Worm (Caenorhabditis elegans) whole organism, young adult: Measurements from ENCODE around the gene C32D5.7.

Source experiments
- B0035.1 ChIP-seq: sonication (generic microtip); optimal IDR thresholded peaks from 2 replicates; lab custom pipeline; 2016; ENCODE audit warnings: missing genetic modification characterization, mild to moderate bottlenecking, missing compliant biosample characterization, missing genotype, missing genetic modification reagents
- B0261.1 ChIP-seq: sonication (generic microtip); optimal IDR thresholded peaks from 2 replicates; lab custom pipeline; 2016; ENCODE audit warnings: mild to moderate bottlenecking, missing genetic modification characterization, moderate library complexity, missing compliant biosample characterization
- B0336.3 ChIP-seq: fragments of 200-800 bp; sonication (Bioruptor generic); IDR thresholded peaks from 2 replicates; pipeline ENCODE4 v1.3.6; 2022; ENCODE audit warnings: missing genetic modification characterization, missing compliant biosample characterization
- D2030.7 ChIP-seq: fragments of 200-800 bp; sonication (Bioruptor generic); IDR thresholded peaks from 2 replicates; pipeline ENCODE4 v1.3.6; 2022; ENCODE audit warnings: missing genetic modification reagents, missing genetic modification characterization, missing compliant biosample characterization
- F10E7.11 ChIP-seq: sonication (generic microtip); optimal IDR thresholded peaks from 2 replicates; lab custom pipeline; 2017; ENCODE audit warnings: mild to moderate bottlenecking, missing genetic modification characterization, moderate library complexity, missing compliant biosample characterization
- F22D6.2 ChIP-seq: sonication (generic microtip); optimal IDR thresholded peaks from 2 replicates; lab custom pipeline; 2016; ENCODE audit warnings: mild to moderate bottlenecking, missing genetic modification characterization, missing compliant biosample characterization
- F33H1.4 ChIP-seq: fragments of 200-800 bp; sonication (Bioruptor generic); IDR thresholded peaks from 2 replicates; pipeline ENCODE4 v1.3.6; 2022; ENCODE audit warnings: missing genetic modification reagents, missing genetic modification characterization, missing compliant biosample characterization
- F55B11.4 ChIP-seq: sonication (generic microtip); optimal IDR thresholded peaks from 2 replicates; lab custom pipeline; 2016; ENCODE audit warnings: missing compliant biosample characterization, missing genetic modification characterization, borderline replicate concordance; ENCODE audit not compliant: insufficient read depth
- T07F8.4 ChIP-seq: sonication (generic microtip); optimal IDR thresholded peaks from 2 replicates; lab custom pipeline; 2016; ENCODE audit warnings: mild to moderate bottlenecking, missing genetic modification characterization, moderate library complexity, missing compliant biosample characterization
- T26A5.8 ChIP-seq: sonication (generic microtip); optimal IDR thresholded peaks from 2 replicates; lab custom pipeline; 2016; ENCODE audit warnings: missing genetic modification characterization, missing compliant biosample characterization
- Y53G8AR.9 ChIP-seq: fragments of 200-800 bp; sonication (Bioruptor generic); conservative IDR thresholded peaks from 2 replicates; pipeline ENCODE4 v1.3.6; 2022; ENCODE audit warnings: missing genetic modification reagents, missing genetic modification characterization, missing compliant biosample characterization
- ZK185.1 ChIP-seq: sonication (generic microtip); optimal IDR thresholded peaks from 2 replicates; lab custom pipeline; 2016; ENCODE audit warnings: mild to moderate bottlenecking, missing genetic modification characterization, missing compliant biosample characterization; ENCODE audit not compliant: poor library complexity, severe bottlenecking
- akir-1 ChIP-seq: fragments of 200-800 bp; sonication (Bioruptor generic); optimal IDR thresholded peaks from 2 replicates; lab custom pipeline; 2018; ENCODE audit warnings: mild to moderate bottlenecking, missing genetic modification characterization, moderate library complexity, missing compliant biosample characterization
- aptf-2 ChIP-seq: fragments of 200-800 bp; sonication (Bioruptor generic); conservative IDR thresholded peaks from 2 replicates; pipeline ENCODE4 v1.3.6; 2022; ENCODE audit warnings: missing genetic modification reagents, missing genetic modification characterization, missing compliant biosample characterization
- ccch-3 ChIP-seq: fragments of 200-800 bp; sonication (Bioruptor generic); optimal IDR thresholded peaks from 2 replicates; lab custom pipeline; 2018; ENCODE audit warnings: mild to moderate bottlenecking, missing genetic modification characterization, missing compliant biosample characterization
- die-1 ChIP-seq: sonication (generic microtip); optimal IDR thresholded peaks from 2 replicates; lab custom pipeline; 2016; ENCODE audit warnings: missing genotype, mild to moderate bottlenecking, missing genetic modification characterization, missing compliant biosample characterization
- dpl-1 ChIP-seq: fragments of 150-350 bp; optimal IDR thresholded peaks from 2 replicates; lab custom pipeline; 2014; ENCODE audit warnings: missing biosample characterization, missing genetic modification reagents, missing genetic modification characterization
- egl-18 ChIP-seq: fragments of 200-800 bp; sonication (Bioruptor generic); IDR thresholded peaks from 2 replicates; pipeline ENCODE4 v1.3.6; 2022; ENCODE audit warnings: missing genetic modification reagents, missing genetic modification characterization, missing compliant biosample characterization
- fkh-3 ChIP-seq: sonication (generic microtip); optimal IDR thresholded peaks from 2 replicates; lab custom pipeline; 2016; ENCODE audit warnings: mild to moderate bottlenecking, missing genetic modification characterization, missing compliant biosample characterization
- him-1 ChIP-seq: sonication (generic microtip); optimal IDR thresholded peaks from 2 replicates; lab custom pipeline; 2016; ENCODE audit warnings: missing genotype, missing genetic modification reagents, missing genetic modification characterization, missing compliant biosample characterization
- lag-1 ChIP-seq: fragments of 200-800 bp; sonication (Bioruptor generic); IDR thresholded peaks from 2 replicates; pipeline ENCODE4 v1.3.6; 2022; ENCODE audit warnings: missing genetic modification reagents, missing genetic modification characterization, missing compliant biosample characterization
- let-526 ChIP-seq: fragments of 200-800 bp; sonication (Bioruptor generic); IDR thresholded peaks from 2 replicates; pipeline ENCODE4 v1.3.6; 2022; ENCODE audit warnings: missing genetic modification reagents, missing genetic modification characterization, missing compliant biosample characterization
- lin-54 ChIP-seq: fragments of 200-800 bp; sonication (Bioruptor generic); optimal IDR thresholded peaks from 2 replicates; lab custom pipeline; 2018; ENCODE audit warnings: mild to moderate bottlenecking, missing genetic modification characterization, missing compliant biosample characterization
- lir-1 ChIP-seq: fragments of 200-800 bp; sonication (Bioruptor generic); conservative IDR thresholded peaks from 2 replicates; pipeline ENCODE4 v1.3.6; 2022; ENCODE audit warnings: missing genetic modification reagents, missing genetic modification characterization, missing compliant biosample characterization
- lsl-1 ChIP-seq: fragments of 200-800 bp; sonication (Bioruptor generic); optimal IDR thresholded peaks from 2 replicates; lab custom pipeline; 2018; ENCODE audit warnings: mild to moderate bottlenecking, missing genetic modification characterization, moderate library complexity, missing compliant biosample characterization
- madf-10 ChIP-seq: sonication (generic microtip); optimal IDR thresholded peaks from 2 replicates; lab custom pipeline; 2016; ENCODE audit warnings: mild to moderate bottlenecking, missing genetic modification characterization, missing compliant biosample characterization
- madf-3 ChIP-seq: fragments of 200-800 bp; sonication (Bioruptor generic); IDR thresholded peaks from 2 replicates; pipeline ENCODE4 v1.3.6; 2022; ENCODE audit warnings: missing genetic modification reagents, missing genetic modification characterization, missing compliant biosample characterization
- madf-6 ChIP-seq: fragments of 200-800 bp; sonication (Bioruptor generic); IDR thresholded peaks from 2 replicates; pipeline ENCODE4 v1.3.6; 2022; ENCODE audit warnings: missing genetic modification reagents, missing genetic modification characterization, missing compliant biosample characterization
- mcd-1 ChIP-seq: fragments of 200-800 bp; sonication (Bioruptor generic); IDR thresholded peaks from 2 replicates; pipeline ENCODE4 v1.3.6; 2022; ENCODE audit warnings: missing genetic modification reagents, missing genetic modification characterization, missing compliant biosample characterization
- nfya-2 ChIP-seq: fragments of 200-800 bp; sonication (Bioruptor generic); IDR thresholded peaks from 2 replicates; pipeline ENCODE4 v1.3.6; 2022; ENCODE audit warnings: missing genetic modification reagents, missing genetic modification characterization, missing compliant biosample characterization
- nhr-120 ChIP-seq: fragments of 200-800 bp; sonication (Bioruptor generic); IDR thresholded peaks from 2 replicates; pipeline ENCODE4 v1.3.6; 2022; ENCODE audit warnings: missing genetic modification characterization, missing compliant biosample characterization
- nhr-179 ChIP-seq: sonication (generic microtip); optimal IDR thresholded peaks from 2 replicates; lab custom pipeline; 2016; ENCODE audit warnings: mild to moderate bottlenecking, missing genetic modification characterization, missing compliant biosample characterization
- pbrm-1 ChIP-seq: fragments of 200-800 bp; sonication (Bioruptor generic); IDR thresholded peaks from 2 replicates; pipeline ENCODE4 v1.3.6; 2022; ENCODE audit warnings: missing genetic modification reagents, missing genetic modification characterization, missing compliant biosample characterization
- pha-4 ChIP-seq: fragments of 150-350 bp; sonication (generic microtip); optimal IDR thresholded peaks from 2 replicates; lab custom pipeline; 2014; ENCODE audit warnings: missing biosample characterization, missing genetic modification reagents, missing genetic modification characterization
- rec-8 ChIP-seq, 2 experiments: sonication (generic microtip); optimal IDR thresholded peaks; 2 replicates each; lab custom pipeline; 2016; ENCODE audit warnings: mild to moderate bottlenecking in 2 of 2, missing genetic modification characterization in 2 of 2, missing genetic modification reagents in 2 of 2, missing genotype in 2 of 2, missing biosample characterization in 1 of 2, missing compliant biosample characterization in 1 of 2, moderate library complexity in 1 of 2
- rpc-1 ChIP-seq, 2 experiments: fragments of 150-350 bp in 1 of 2; sonication (generic microtip) in 1 of 2; optimal IDR thresholded peaks; 2 replicates each; lab custom pipeline; 2014 to 2018; ENCODE audit warnings: missing biosample characterization in 1 of 2, missing genetic modification characterization in 1 of 2, missing genetic modification reagents in 1 of 2, missing genotype in 1 of 2
- sdz-38 ChIP-seq: sonication (generic microtip); optimal IDR thresholded peaks from 2 replicates; lab custom pipeline; 2016; ENCODE audit warnings: missing genotype, missing genetic modification characterization, missing compliant biosample characterization
- snpc-1.3 ChIP-seq: sonication (generic microtip); optimal IDR thresholded peaks from 2 replicates; lab custom pipeline; 2017; ENCODE audit warnings: missing genetic modification characterization, mild to moderate bottlenecking, missing compliant biosample characterization, antibody characterized with exemption, moderate library complexity, missing genotype, missing genetic modification reagents; ENCODE audit not compliant: insufficient read depth
- snpc-3.4 ChIP-seq: sonication (generic microtip); optimal IDR thresholded peaks from 2 replicates; lab custom pipeline; 2017; ENCODE audit warnings: missing genetic modification characterization, mild to moderate bottlenecking, missing compliant biosample characterization, antibody characterized with exemption, moderate library complexity, missing genotype, missing genetic modification reagents
- sptf-2 ChIP-seq: fragments of 200-800 bp; sonication (Bioruptor generic); optimal IDR thresholded peaks from 2 replicates; lab custom pipeline; 2018; ENCODE audit warnings: mild to moderate bottlenecking, missing genetic modification characterization, missing compliant biosample characterization
- tbp1 ChIP-seq: fragments of 200-800 bp; sonication (Bioruptor generic); optimal IDR thresholded peaks from 2 replicates; lab custom pipeline; 2018; ENCODE audit warnings: mild to moderate bottlenecking, missing genetic modification characterization, missing compliant biosample characterization
- tlf-1 ChIP-seq: fragments of 200-800 bp; sonication (Bioruptor generic); optimal IDR thresholded peaks from 2 replicates; lab custom pipeline; 2018; ENCODE audit warnings: mild to moderate bottlenecking, missing genetic modification characterization, missing compliant biosample characterization
- zim-3 ChIP-seq: sonication (generic microtip); optimal IDR thresholded peaks from 2 replicates; lab custom pipeline; 2017; ENCODE audit warnings: mild to moderate bottlenecking, missing genetic modification characterization, moderate library complexity, missing compliant biosample characterization
- ztf-18 ChIP-seq: sonication (generic microtip); optimal IDR thresholded peaks from 2 replicates; lab custom pipeline; 2016; ENCODE audit warnings: missing genotype, mild to moderate bottlenecking, missing genetic modification characterization, missing compliant biosample characterization
- ztf-25 ChIP-seq: fragments of 200-800 bp; sonication (Bioruptor generic); IDR thresholded peaks from 2 replicates; pipeline ENCODE4 v1.3.6; 2022; ENCODE audit warnings: missing genetic modification reagents, missing genetic modification characterization, missing compliant biosample characterization

The C32D5.7 gene

DNA sequence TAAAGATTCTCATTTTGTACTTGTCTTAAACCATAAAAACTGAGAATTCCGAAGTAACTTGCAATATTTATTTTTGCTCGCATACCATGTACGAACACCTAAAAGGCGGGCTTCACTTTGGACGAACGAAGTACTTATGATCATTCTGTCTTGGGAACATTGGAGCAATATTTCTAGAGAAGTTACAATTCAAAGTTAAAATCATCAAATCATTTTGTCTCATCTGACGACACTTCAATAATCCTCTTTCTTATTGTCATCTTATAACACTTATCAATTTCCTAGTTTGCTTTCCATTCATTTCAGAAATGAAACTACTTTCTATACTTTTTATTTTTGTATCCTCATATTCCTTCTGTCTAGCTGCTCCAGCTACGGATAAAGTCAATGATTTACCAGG lies 26.8 kb upstream of the C32D5.7 start, which contains the start of gene ctsa-4.1:
ctsa-4.1 (plus strand) TSS at position 301 of the 400 bp plus-strand sequence.
- TF ChIP-seq ZK185.1 (tag; lab: Kevin White, UChicago): no peak
- no peak for TF ChIP-seq B0261.1 (tag; lab: Kevin White, UChicago)
- no peak for TF ChIP-seq aptf-2 (GFP tag; lab: Robert Waterston, UW)
- no peak for TF ChIP-seq snpc-1.3 (tag; lab: Kevin White, UChicago)
- no peak for TF ChIP-seq T26A5.8
- TF ChIP-seq madf-10 (tag; lab: Kevin White, UChicago): no peak
- no peak for TF ChIP-seq zim-3
- TF ChIP-seq lin-54 (GFP tag; lab: Kevin White, UChicago): peak; percentile 24
- no peak for TF ChIP-seq pha-4
- TF ChIP-seq akir-1 (GFP tag; lab: Kevin White, UChicago): no peak
- TF ChIP-seq madf-6 (GFP tag; lab: Robert Waterston, UW): peak; percentile 49
- peak; percentile 7; the same call in 1 of the 2 replicates for TF ChIP-seq D2030.7 (GFP tag; lab: Robert Waterston, UW)
- no peak for TF ChIP-seq fkh-3 (tag; lab: Kevin White, UChicago)
- no peak for TF ChIP-seq rpc-1 (optimal IDR thresholded peaks at IDR 0.05; lab: Kevin White, UChicago)
- no peak for TF ChIP-seq rpc-1 (tag; optimal IDR thresholded peaks at IDR 0.05; lab: Kevin White, UChicago)
- TF ChIP-seq T07F8.4: no peak
- TF ChIP-seq B0336.3 (GFP tag; lab: Robert Waterston, UW): peak; percentile 39; the same call in 1 of the 2 replicates
- no peak for TF ChIP-seq pbrm-1
- no peak for TF ChIP-seq nhr-179 (tag; lab: Kevin White, UChicago)
- TF ChIP-seq ccch-3 (GFP tag; lab: Kevin White, UChicago): no peak

ce11 chrII:6365237-6365815 lies 25.5 kb upstream of the C32D5.7 start, which contains the start of the genes ani-2 and clec-88:
TSS of gene ani-2 (minus strand) at chrII:6365367.
TSS of gene clec-88 (plus strand) at chrII:6365722.
- TF ChIP-seq aptf-2 (GFP tag; lab: Robert Waterston, UW) (no peak), let-526 (no peak), mcd-1 (GFP tag; lab: Robert Waterston, UW) (peak; percentile 34; the same call in 1 of the 2 replicates), B0336.3 (GFP tag; lab: Robert Waterston, UW) (no peak), B0035.1 (tag; lab: Kevin White, UChicago) (no peak), die-1 (no peak), F22D6.2 (no peak), tlf-1 (GFP tag; lab: Kevin White, UChicago) (peak; percentile 20), lag-1 (no peak), madf-10 (tag; lab: Kevin White, UChicago) (no peak), lir-1 (peak; percentile 28; the same call in 1 of the 2 replicates), dpl-1 (peak; percentile 76), lsl-1 (peak; percentile 98), rpc-1 (optimal IDR thresholded peaks at IDR 0.05; lab: Kevin White, UChicago) (no peak), rpc-1 (tag; optimal IDR thresholded peaks at IDR 0.05; lab: Kevin White, UChicago) (no peak), nhr-120 (GFP tag; lab: Robert Waterston, UW) (no peak), egl-18 (GFP tag; lab: Robert Waterston, UW) (no peak), ztf-25 (GFP tag; lab: Robert Waterston, UW) (no peak), fkh-3 (tag; lab: Kevin White, UChicago) (no peak), snpc-3.4 (tag; lab: Kevin White, UChicago) (peak; percentile 52), pbrm-1 (no peak), ztf-18 (peak; percentile 9), madf-3 (GFP tag; lab: Robert Waterston, UW) (0 out of 2 replicates have a peak, but pooled peaks have one; percentile 23), F33H1.4 (peak; percentile 96), rec-8 (tag; optimal IDR thresholded peaks at IDR 0.05; lab: Kevin White, UChicago) (no peak), F10E7.11 (tag; lab: Kevin White, UChicago) (no peak), sptf-2 (GFP tag; lab: Kevin White, UChicago) (no peak), tbp1 (GFP tag; lab: Kevin White, UChicago) (peak; percentile 31), F55B11.4 (no peak), him-1 (peak; percentile 34), sdz-38 (tag; lab: Kevin White, UChicago) (no peak), Y53G8AR.9 (GFP tag; lab: Robert Waterston, UW) (no peak), nfya-2 (no peak)
